Worm (Caenorhabditis elegans) whole organism, L4 larva: Measurements from ENCODE around the gene C03H5.6.
A peak's percentile ranks its signal among the peaks of the same experiment; 100 is the strongest.
"Not testable (repeated sequence)": the region's sequence is repeated elsewhere in the genome, so short reads cannot be mapped to it uniquely, and the experiment has no call there.

Source experiments
- D1046.2 ChIP-seq: fragments of 200-800 bp; sonication (Bioruptor generic); IDR thresholded peaks from 2 replicates; pipeline ENCODE4 v1.3.6; 2022; ENCODE audit warnings: missing genetic modification characterization, missing compliant biosample characterization
- F26F4.8 ChIP-seq: fragments of 200-800 bp; sonication (Bioruptor generic); conservative IDR thresholded peaks from 2 replicates; pipeline ENCODE4 v1.3.6; 2022; ENCODE audit warnings: missing genetic modification characterization, missing compliant biosample characterization
- F44E2.7 ChIP-seq: fragments of 200-800 bp; sonication (Bioruptor generic); IDR thresholded peaks from 2 replicates; pipeline ENCODE4 v2.1.2; 2022; ENCODE audit warnings: missing genetic modification characterization, missing compliant biosample characterization
- Y48G9A.11 ChIP-seq: fragments of 200-800 bp; sonication (Bioruptor generic); IDR thresholded peaks from 2 replicates; pipeline ENCODE4 v1.3.6; 2022; ENCODE audit warnings: missing genetic modification reagents, missing genetic modification characterization, missing compliant biosample characterization
- ZK546.5 ChIP-seq, 2 experiments: sonication (generic microtip); optimal IDR thresholded peaks; 2 replicates each; lab custom pipeline; 2017; ENCODE audit warnings: missing biosample characterization in 2 of 2, missing genetic modification characterization in 2 of 2
- aha-1 ChIP-seq: fragments of 150-350 bp; peaks from one replicate; lab custom pipeline; 2014; ENCODE audit warnings: missing biosample characterization, missing genetic modification characterization
- aly-2 ChIP-seq: sonication (generic microtip); optimal IDR thresholded peaks from 2 replicates; lab custom pipeline; 2018; ENCODE audit warnings: missing biosample characterization, missing genetic modification characterization
- ceh-28 ChIP-seq: fragments of 150-350 bp; optimal IDR thresholded peaks from 2 replicates; lab custom pipeline; 2014; ENCODE audit warnings: missing biosample characterization, missing genetic modification reagents, missing genetic modification characterization
- ceh-44 ChIP-seq: fragments of 200-800 bp; sonication (Bioruptor generic); IDR thresholded peaks from 2 replicates; pipeline ENCODE4 v1.3.6; 2022; ENCODE audit warnings: missing genetic modification reagents, missing genetic modification characterization, missing compliant biosample characterization
- ceh-62 ChIP-seq: sonication (generic microtip); optimal IDR thresholded peaks from 2 replicates; lab custom pipeline; 2017; ENCODE audit warnings: missing biosample characterization, missing genetic modification characterization
- dmd-6 ChIP-seq: fragments of 200-800 bp; sonication (Bioruptor generic); IDR thresholded peaks from 2 replicates; pipeline ENCODE4 v1.3.6; 2022; ENCODE audit warnings: missing genetic modification reagents, missing genetic modification characterization, missing compliant biosample characterization
- dmd-9 ChIP-seq: fragments of 200-800 bp; sonication (Bioruptor generic); IDR thresholded peaks from 2 replicates; pipeline ENCODE4 v1.3.6; 2022; ENCODE audit warnings: missing genetic modification reagents, missing genetic modification characterization, missing compliant biosample characterization
- egl-43 ChIP-seq: fragments of 200-800 bp; sonication (Bioruptor generic); IDR thresholded peaks from 2 replicates; pipeline ENCODE4 v1.3.6; 2022; ENCODE audit warnings: missing genetic modification reagents, missing genetic modification characterization, missing compliant biosample characterization
- gei-8 ChIP-seq: fragments of 200-800 bp; sonication (Bioruptor generic); optimal IDR thresholded peaks from 2 replicates; lab custom pipeline; 2018; ENCODE audit warnings: mild to moderate bottlenecking, missing genetic modification characterization, missing compliant biosample characterization
- hif-1 ChIP-seq, 2 experiments: sonication (generic microtip); optimal IDR thresholded peaks; 2 replicates each; lab custom pipeline; 2016 to 2017; ENCODE audit warnings: missing compliant biosample characterization in 2 of 2, missing genetic modification characterization in 2 of 2, missing genetic modification reagents in 2 of 2, missing genotype in 2 of 2, mild to moderate bottlenecking in 1 of 2
- hlh-11 ChIP-seq: fragments of 200-800 bp; sonication (Bioruptor generic); optimal IDR thresholded peaks from 2 replicates; lab custom pipeline; 2018; ENCODE audit warnings: mild to moderate bottlenecking, missing genetic modification characterization, missing compliant biosample characterization
- hlh-30 ChIP-seq: sonication (generic microtip); optimal IDR thresholded peaks from 2 replicates; lab custom pipeline; 2017; ENCODE audit warnings: antibody characterized with exemption, mild to moderate bottlenecking, missing genetic modification characterization, missing compliant biosample characterization; ENCODE audit not compliant: insufficient read depth
- jun-1 ChIP-seq: fragments of 150-350 bp; optimal IDR thresholded peaks from 2 replicates; lab custom pipeline; 2014; ENCODE audit warnings: missing biosample characterization, missing genetic modification reagents, missing genetic modification characterization
- lin-15B ChIP-seq: fragments of 150-350 bp; sonication (generic microtip); optimal IDR thresholded peaks from 3 replicates; lab custom pipeline; 2014; ENCODE audit warnings: missing biosample characterization, missing genetic modification characterization
- lin-38 ChIP-seq: fragments of 200-800 bp; sonication (Bioruptor generic); IDR thresholded peaks from 2 replicates; pipeline ENCODE4 v1.3.6; 2022; ENCODE audit warnings: missing genetic modification reagents, missing genetic modification characterization, missing compliant biosample characterization
- mdt-29 ChIP-seq: fragments of 200-800 bp; sonication (Bioruptor generic); IDR thresholded peaks from 2 replicates; pipeline ENCODE4 v1.3.6; 2022; ENCODE audit warnings: missing genetic modification reagents, missing genetic modification characterization, missing compliant biosample characterization
- mep-1 ChIP-seq: fragments of 150-350 bp; sonication (generic microtip); optimal IDR thresholded peaks from 3 replicates; lab custom pipeline; 2014; ENCODE audit warnings: missing biosample characterization, missing genetic modification characterization
- nhr-10 ChIP-seq: fragments of 150-350 bp; optimal IDR thresholded peaks from 2 replicates; lab custom pipeline; 2014; ENCODE audit warnings: missing biosample characterization, missing genetic modification characterization
- nhr-11 ChIP-seq: fragments of 150-350 bp; optimal IDR thresholded peaks from 2 replicates; lab custom pipeline; 2014; ENCODE audit warnings: missing biosample characterization, missing genetic modification characterization
- nhr-111 ChIP-seq: fragments of 200-800 bp; sonication (Bioruptor generic); optimal IDR thresholded peaks from 2 replicates; lab custom pipeline; 2018; ENCODE audit warnings: mild to moderate bottlenecking, missing genetic modification characterization, missing compliant biosample characterization
- nhr-237 ChIP-seq: sonication (generic microtip); optimal IDR thresholded peaks from 2 replicates; lab custom pipeline; 2017; ENCODE audit warnings: missing biosample characterization, missing genetic modification characterization
- nhr-25 ChIP-seq: sonication (generic microtip); optimal IDR thresholded peaks from 2 replicates; lab custom pipeline; 2017; ENCODE audit warnings: missing genetic modification characterization, mild to moderate bottlenecking, missing compliant biosample characterization, antibody characterized with exemption, moderate library complexity, borderline replicate concordance; ENCODE audit not compliant: insufficient read depth
- nhr-41 ChIP-seq: fragments of 200-800 bp; sonication (Bioruptor generic); IDR thresholded peaks from 2 replicates; pipeline ENCODE4 v1.3.6; 2022; ENCODE audit warnings: missing genetic modification reagents, missing genetic modification characterization, missing compliant biosample characterization
- nhr-42 ChIP-seq: fragments of 200-800 bp; sonication (Bioruptor generic); IDR thresholded peaks from 2 replicates; pipeline ENCODE4 v1.3.6; 2022; ENCODE audit warnings: missing genetic modification characterization, missing compliant biosample characterization
- nhr-76 ChIP-seq: fragments of 150-350 bp; optimal IDR thresholded peaks from 2 replicates; lab custom pipeline; 2014; ENCODE audit warnings: missing biosample characterization, missing genetic modification characterization
- php-3 ChIP-seq: fragments of 200-800 bp; sonication (Bioruptor generic); IDR thresholded peaks from 2 replicates; pipeline ENCODE4 v1.3.6; 2022; ENCODE audit warnings: missing genetic modification reagents, missing genetic modification characterization, missing compliant biosample characterization
- rbr-2 ChIP-seq: sonication (generic microtip); optimal IDR thresholded peaks from 2 replicates; lab custom pipeline; 2016; ENCODE audit warnings: missing genotype, missing genetic modification characterization, missing compliant biosample characterization
- saeg-2 ChIP-seq: fragments of 200-800 bp; sonication (Bioruptor generic); IDR thresholded peaks from 2 replicates; pipeline ENCODE4 v1.3.6; 2022; ENCODE audit warnings: missing genetic modification reagents, missing genetic modification characterization, missing compliant biosample characterization
- spr-3 ChIP-seq: fragments of 200-800 bp; sonication (Bioruptor generic); optimal IDR thresholded peaks from 2 replicates; lab custom pipeline; 2018; ENCODE audit warnings: mild to moderate bottlenecking, missing genetic modification characterization, missing compliant biosample characterization
- tag-97 ChIP-seq: fragments of 200-800 bp; sonication (Bioruptor generic); IDR thresholded peaks from 2 replicates; pipeline ENCODE4 v1.3.6; 2022; ENCODE audit warnings: missing genetic modification characterization, missing compliant biosample characterization
- unc-130 ChIP-seq: sonication (generic microtip); optimal IDR thresholded peaks from 2 replicates; lab custom pipeline; 2016; ENCODE audit warnings: missing genetic modification reagents, missing genetic modification characterization, missing compliant biosample characterization
- unc-62 ChIP-seq, 3 experiments: fragments of 150-350 bp in 1 of 3; sonication (generic microtip); optimal IDR thresholded peaks in 2 of 3; peaks in 1 of 3; 1 replicate in 1 of 3; 2 replicates in 2 of 3; lab custom pipeline; 2014 to 2017; ENCODE audit warnings: missing biosample characterization in 3 of 3, missing genetic modification characterization in 3 of 3, missing genetic modification reagents in 3 of 3, missing genotype in 1 of 3
- zfp-3 ChIP-seq: fragments of 200-800 bp; sonication (Bioruptor generic); conservative IDR thresholded peaks from 2 replicates; pipeline ENCODE4 v1.3.6; 2022; ENCODE audit warnings: missing genetic modification reagents, missing genetic modification characterization, missing compliant biosample characterization
- ztf-11 ChIP-seq: fragments of 150-350 bp; optimal IDR thresholded peaks from 2 replicates; lab custom pipeline; 2014; ENCODE audit warnings: missing biosample characterization, missing genetic modification characterization

Gene C03H5.6

ce11 chrII:399321-399720 lies at the start of gene C03H5.6:
Gene C03H5.6 (minus strand): TSS chrII:399421.
- TF ChIP-seq zfp-3 (GFP tag; lab: Robert Waterston, UW) (no peak), ceh-62 (tag; lab: Kevin White, UChicago) (no peak), hif-1 (tag; optimal IDR thresholded peaks at IDR 0.05; lab: Kevin White, UChicago) (no peak), hlh-30 (no peak), ztf-11 (no peak)

DNA sequence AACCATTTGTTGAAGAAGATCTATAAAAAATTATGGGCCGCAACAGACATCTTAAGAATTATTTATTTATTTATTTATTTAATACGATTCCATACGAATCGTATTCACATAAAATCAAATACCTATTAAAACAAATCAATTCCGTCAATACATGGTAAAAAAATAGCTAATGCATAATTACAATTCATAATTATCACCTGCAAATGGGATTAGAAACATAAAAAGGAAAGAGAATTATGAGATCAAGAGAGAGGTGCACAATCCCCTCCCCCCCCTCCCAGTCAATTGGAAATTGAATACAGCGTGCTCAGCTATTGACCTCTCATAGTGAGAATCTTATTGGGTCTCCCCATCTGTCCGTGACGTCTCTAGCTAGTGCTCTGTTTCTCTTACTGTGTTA lies 41.9 kb upstream of the C03H5.6 start, which contains the start of gene C24H12.1:
Gene C24H12.1 (plus strand): TSS at position 301 of the 400 bp plus-strand sequence.
- not testable (repeated sequence) for TF ChIP-seq nhr-10 (tag; lab: Kevin White, UChicago); saeg-2 (GFP tag; lab: Robert Waterston, UW); rbr-2 (tag; lab: Kevin White, UChicago)

DNA sequence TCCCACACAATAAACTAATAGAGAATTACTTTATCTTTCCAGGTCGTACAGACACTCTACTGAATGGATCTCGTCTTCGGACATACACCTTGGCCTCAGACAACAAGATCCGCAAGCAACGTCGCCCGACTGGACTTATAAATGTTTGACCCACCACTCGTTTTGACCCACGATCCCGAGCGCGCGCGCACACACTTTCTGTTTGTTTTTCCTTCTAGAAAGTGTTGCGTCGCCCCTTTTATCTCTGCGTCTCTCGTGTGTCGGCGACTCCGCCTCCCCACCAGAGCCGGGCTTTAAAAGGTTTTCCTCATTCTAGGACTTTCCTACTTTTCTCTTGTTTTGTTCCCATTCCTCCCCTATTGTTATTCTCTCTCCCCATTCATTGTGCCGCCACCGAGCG lies 38.1 kb upstream of the C03H5.6 start:
- TF ChIP-seq aha-1 (peak; percentile 21), ceh-44 (GFP tag; lab: Robert Waterston, UW) (no peak)

DNA sequence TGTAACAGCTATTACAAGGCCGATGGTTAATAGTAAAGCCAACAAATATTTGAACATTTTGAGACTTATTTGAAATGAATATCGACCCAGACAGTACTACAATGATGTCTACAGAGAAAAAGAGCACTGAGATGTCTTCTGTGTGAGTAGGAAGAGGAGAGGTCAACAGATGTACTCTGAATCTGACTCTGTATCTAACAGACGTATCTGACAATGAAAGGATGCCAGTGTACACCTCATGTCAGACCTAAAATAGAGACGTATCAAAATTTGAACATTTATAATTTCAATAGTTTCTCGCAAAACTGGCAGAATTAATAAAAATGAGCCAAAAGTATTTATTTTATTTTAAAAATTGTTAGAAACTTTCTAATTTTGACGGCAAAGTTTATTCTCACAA lies 23.9 kb upstream of the C03H5.6 start, which contains the start of gene C24H12.8:
Gene C24H12.8 (minus strand): TSS at position 101 of the 400 bp plus-strand sequence.
- TF ChIP-seq F26F4.8 (GFP tag; lab: Robert Waterston, UW), result no peak
- TF ChIP-seq nhr-41 (GFP tag; lab: Robert Waterston, UW), result no peak
- TF ChIP-seq nhr-76 (tag; lab: Kevin White, UChicago), result no peak
- TF ChIP-seq gei-8, result no peak
- no peak for TF ChIP-seq jun-1 (tag; lab: Kevin White, UChicago)
- no peak for TF ChIP-seq nhr-237 (tag; lab: Kevin White, UChicago)
- TF ChIP-seq dmd-9 (GFP tag; lab: Robert Waterston, UW), result no peak
- no peak for TF ChIP-seq spr-3
- TF ChIP-seq ceh-28 (tag; lab: Kevin White, UChicago), result no peak

- no peak for TF ChIP-seq nhr-42 (GFP tag; lab: Robert Waterston, UW)
- no peak for TF ChIP-seq ceh-28 (tag; lab: Kevin White, UChicago)
- no peak for TF ChIP-seq hlh-30
- no peak for TF ChIP-seq nhr-11 (tag; lab: Kevin White, UChicago)
- TF ChIP-seq unc-130 (GFP tag; lab: Kevin White, UChicago), result no peak
- no peak for TF ChIP-seq aha-1
- no peak for TF ChIP-seq egl-43 (GFP tag; lab: Robert Waterston, UW)
- TF ChIP-seq Y48G9A.11 (GFP tag; lab: Robert Waterston, UW), result no peak
These were observed 19.6 kb upstream of the C03H5.6 start, which contains the start of gene C24H12.6 for ce11 chrII:418782-419181. Gene C24H12.6 (minus strand): TSS chrII:418882.

DNA sequence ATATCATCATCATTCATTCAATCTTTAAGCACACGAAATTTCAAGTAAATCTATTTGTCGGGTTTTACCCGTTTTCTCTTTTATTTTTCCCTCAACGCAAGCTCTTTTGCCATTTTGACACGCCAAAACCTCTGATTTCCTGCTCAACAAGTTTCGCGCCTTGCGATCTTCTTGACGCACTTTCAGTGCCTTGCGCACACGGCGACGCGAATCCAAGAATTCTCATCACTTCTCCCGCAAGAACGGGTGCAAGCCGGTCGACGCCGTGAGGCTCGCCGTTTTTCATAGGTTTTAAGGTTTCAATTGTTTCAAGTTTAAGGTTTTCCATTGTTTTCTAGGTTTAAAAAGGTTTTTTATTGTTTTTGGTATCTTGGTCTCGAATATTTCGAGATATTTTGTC lies 17.6 kb upstream of the C03H5.6 start:
- TF ChIP-seq D1046.2 (0 out of 2 replicates have a peak, but pooled peaks have one; percentile 25), aha-1 (peak; percentile 15)
- TF ChIP-seq, all 104 proteins: peak for 2; not testable (repeated sequence) for 102

ce11 chrII:410832-411231 lies 11.6 kb upstream of the C03H5.6 start, which contains the start of the genes dnsn-1 and C24H12.4:
Gene dnsn-1 (minus strand): TSS chrII:410932.
Gene C24H12.4 (plus strand): TSS chrII:411222.
- TF ChIP-seq aha-1 (peak; percentile 10), unc-62 (GFP tag; optimal IDR thresholded peaks at IDR 0.05 in 1 of 2; lab: Kevin White, UChicago) (no peak), unc-62 (tag; optimal IDR thresholded peaks at IDR 0.05; lab: Kevin White, UChicago) (no peak), hlh-11 (peak; percentile 77), ceh-62 (tag; lab: Kevin White, UChicago) (no peak), saeg-2 (GFP tag; lab: Robert Waterston, UW) (no peak), lin-38 (peak; percentile 98), lin-15B (peak; percentile 70), ceh-44 (GFP tag; lab: Robert Waterston, UW) (peak; percentile 47; the same call in 1 of the 2 replicates), nhr-111 (GFP tag; lab: Kevin White, UChicago) (no peak), php-3 (GFP tag; lab: Robert Waterston, UW) (peak; percentile 66), mdt-29 (GFP tag; lab: Robert Waterston, UW) (no peak), mep-1 (tag; lab: Kevin White, UChicago) (peak; percentile 93), nhr-25 (peak; percentile 16), tag-97 (GFP tag; lab: Robert Waterston, UW) (no peak), aly-2 (no peak), dmd-6 (GFP tag; lab: Robert Waterston, UW) (peak; percentile 77), ZK546.5 (tag; optimal IDR thresholded peaks at IDR 0.05; lab: Kevin White, UChicago) (peak in 1 of 2 experiments; percentile 33), dmd-9 (GFP tag; lab: Robert Waterston, UW) (peak; percentile 60; the same call in 1 of the 2 replicates), F44E2.7 (GFP tag; lab: Robert Waterston, UW) (no peak)
